Fruit fly (Drosophila melanogaster) whole organism, embryonic: ENCODE data around the gene Kah.

Experiments
- ATbp ChIP-seq: fragments of 200-800 bp; sonication (Bioruptor generic); optimal IDR thresholded peaks from 2 replicates; lab custom pipeline; 2017; ENCODE audit warnings: missing biosample characterization, mild to moderate bottlenecking, missing genetic modification characterization, missing genetic modification reagents
- CG11398 ChIP-seq: fragments of 200-800 bp; sonication (Bioruptor generic); optimal IDR thresholded peaks from 2 replicates; lab custom pipeline; 2016; ENCODE audit warnings: missing biosample characterization, missing genetic modification characterization
- CG11695 ChIP-seq: fragments of 200-800 bp; sonication (Bioruptor generic); IDR thresholded peaks from 3 replicates; pipeline ENCODE4 v1.3.6; 2022; ENCODE audit warnings: missing biosample characterization, missing genetic modification characterization
- CG12659 ChIP-seq: fragments of 200-800 bp; sonication (Bioruptor generic); optimal IDR thresholded peaks from 3 replicates; lab custom pipeline; 2017; ENCODE audit warnings: mild to moderate bottlenecking, missing biosample characterization, missing genetic modification reagents, missing genetic modification characterization
- CG13296 ChIP-seq: fragments of 200-800 bp; sonication (Bioruptor generic); optimal IDR thresholded peaks from 3 replicates; lab custom pipeline; 2018; ENCODE audit warnings: missing biosample characterization, mild to moderate bottlenecking, missing genetic modification characterization
- CG1529 ChIP-seq: fragments of 200-800 bp; sonication (Bioruptor generic); optimal IDR thresholded peaks from 3 replicates; lab custom pipeline; 2018; ENCODE audit warnings: missing biosample characterization, missing genetic modification characterization
- CG1647 ChIP-seq: fragments of 200-800 bp; sonication (Bioruptor generic); optimal IDR thresholded peaks from 3 replicates; lab custom pipeline; 2016; ENCODE audit warnings: missing biosample characterization, missing genetic modification characterization
- CG17385 ChIP-seq: fragments of 200-800 bp; sonication (Bioruptor generic); optimal IDR thresholded peaks from 3 replicates; lab custom pipeline; 2018; ENCODE audit warnings: missing biosample characterization, mild to moderate bottlenecking, missing genetic modification characterization
- CG17612 ChIP-seq: fragments of 200-800 bp; sonication (Bioruptor generic); IDR thresholded peaks from 2 replicates; pipeline ENCODE4 v1.3.6; 2022; ENCODE audit warnings: missing biosample characterization, missing genetic modification characterization
- CG32772 ChIP-seq: fragments of 200-800 bp; sonication (Bioruptor generic); IDR thresholded peaks from 2 replicates; pipeline ENCODE4 v1.3.6; 2022; ENCODE audit warnings: missing biosample characterization, missing genetic modification characterization
- CG33557 ChIP-seq: fragments of 200-800 bp; sonication (Bioruptor generic); optimal IDR thresholded peaks from 2 replicates; lab custom pipeline; 2019; ENCODE audit warnings: missing biosample characterization, mild to moderate bottlenecking, missing genetic modification characterization, moderate library complexity
- CG3726 ChIP-seq: fragments of 200-800 bp; sonication (Bioruptor generic); IDR thresholded peaks from 3 replicates; pipeline ENCODE4, ENCODE4 v1.3.6; 2022; ENCODE audit warnings: missing biosample characterization, missing genetic modification characterization
- CG3995 ChIP-seq: fragments of 200-800 bp; sonication (Bioruptor generic); optimal IDR thresholded peaks from 3 replicates; lab custom pipeline; 2016; ENCODE audit warnings: missing biosample characterization, missing genetic modification characterization
- CG4404 ChIP-seq: fragments of 200-800 bp; sonication (Bioruptor generic); IDR thresholded peaks from 2 replicates; pipeline ENCODE4 v1.3.6; 2022; ENCODE audit warnings: missing biosample characterization, missing genetic modification characterization
- CG4424 ChIP-seq: fragments of 200-800 bp; sonication (Bioruptor generic); optimal IDR thresholded peaks from 3 replicates; lab custom pipeline; 2016; ENCODE audit warnings: missing biosample characterization, missing genetic modification characterization
- CG4854 ChIP-seq: fragments of 200-800 bp; sonication (Bioruptor generic); optimal IDR thresholded peaks from 2 replicates; lab custom pipeline; 2016; ENCODE audit warnings: missing biosample characterization, missing genetic modification characterization, inconsistent platforms
- CG7372 ChIP-seq: fragments of 200-800 bp; sonication (Bioruptor generic); IDR thresholded peaks from 2 replicates; pipeline ENCODE4 v1.3.6; 2022; ENCODE audit warnings: missing biosample characterization, missing genetic modification characterization
- CG7987 ChIP-seq: fragments of 200-800 bp; sonication (Bioruptor generic); optimal IDR thresholded peaks from 2 replicates; lab custom pipeline; 2018; ENCODE audit warnings: missing biosample characterization, mild to moderate bottlenecking, missing genetic modification characterization, moderate library complexity
- CTCF ChIP-seq: fragments of 200-800 bp; sonication (Bioruptor generic); optimal IDR thresholded peaks from 2 replicates; lab custom pipeline; 2017; ENCODE audit warnings: missing biosample characterization, mild to moderate bottlenecking, missing genetic modification characterization, moderate library complexity
- Camta ChIP-seq: fragments of 200-800 bp; sonication (Bioruptor generic); optimal IDR thresholded peaks from 2 replicates; lab custom pipeline; 2016; ENCODE audit warnings: missing biosample characterization, missing genetic modification characterization
- CoRest ChIP-seq: fragments of 200-800 bp; sonication (Bioruptor generic); optimal IDR thresholded peaks from 3 replicates; lab custom pipeline; 2018; ENCODE audit warnings: missing biosample characterization, mild to moderate bottlenecking, missing genetic modification characterization, moderate library complexity
- Dip2 ChIP-seq: fragments of 200-800 bp; sonication (Bioruptor generic); IDR thresholded peaks from 2 replicates; pipeline ENCODE4 v1.3.6; 2022; ENCODE audit warnings: missing biosample characterization, missing genetic modification characterization
- Dp ChIP-seq: fragments of 200-800 bp; sonication (Bioruptor generic); optimal IDR thresholded peaks from 2 replicates; lab custom pipeline; 2018; ENCODE audit warnings: missing biosample characterization, mild to moderate bottlenecking, missing genetic modification characterization, moderate library complexity
- Side ChIP-seq: fragments of 200-800 bp; sonication (Bioruptor generic); optimal IDR thresholded peaks from 2 replicates; lab custom pipeline; 2016; ENCODE audit warnings: missing biosample characterization, missing genetic modification characterization
- Sin3A ChIP-seq: fragments of >200 bp; optimal IDR thresholded peaks from 2 replicates; lab custom pipeline; 2018
- Sry-β ChIP-seq: fragments of 200-800 bp; sonication (Bioruptor generic); optimal IDR thresholded peaks from 2 replicates; lab custom pipeline; 2018; ENCODE audit warnings: missing biosample characterization, mild to moderate bottlenecking, missing genetic modification characterization, moderate library complexity
- Tbp ChIP-seq: fragments of >200 bp; optimal IDR thresholded peaks from 2 replicates; lab custom pipeline; 2018; ENCODE audit warnings: missing biosample characterization, missing genetic modification characterization
- bcd ChIP-seq: fragments of 200-800 bp; sonication (Bioruptor generic); optimal IDR thresholded peaks from 2 replicates; lab custom pipeline; 2017; ENCODE audit warnings: missing biosample characterization, mild to moderate bottlenecking, missing genetic modification characterization
- dmrt99B ChIP-seq: fragments of 200-800 bp; sonication (Bioruptor generic); optimal IDR thresholded peaks from 2 replicates; lab custom pipeline; 2018; ENCODE audit warnings: missing biosample characterization, mild to moderate bottlenecking, missing genetic modification characterization, moderate library complexity
- gem ChIP-seq: fragments of 200-800 bp; sonication (Bioruptor generic); optimal IDR thresholded peaks from 2 replicates; lab custom pipeline; 2019; ENCODE audit warnings: missing biosample characterization, mild to moderate bottlenecking, missing genetic modification characterization, moderate library complexity
- gro ChIP-seq: fragments of 200-800 bp; sonication (Bioruptor generic); optimal IDR thresholded peaks from 2 replicates; lab custom pipeline; 2016; ENCODE audit warnings: missing biosample characterization, missing genetic modification characterization
- gsb-n ChIP-seq: fragments of 200-800 bp; sonication (Bioruptor generic); optimal IDR thresholded peaks from 3 replicates; lab custom pipeline; 2018; ENCODE audit warnings: missing biosample characterization, mild to moderate bottlenecking, missing genetic modification characterization
- gt ChIP-seq: fragments of 200-800 bp; sonication (Bioruptor generic); IDR thresholded peaks from 2 replicates; pipeline ENCODE4 v1.3.6; 2022; ENCODE audit warnings: missing biosample characterization, missing genetic modification characterization
- hbn ChIP-seq: fragments of 200-800 bp; sonication (Bioruptor generic); IDR thresholded peaks from 2 replicates; pipeline ENCODE4 v1.3.6; 2022; ENCODE audit warnings: missing biosample characterization, missing genetic modification characterization; ENCODE audit not compliant: partially characterized antibody
- insv ChIP-seq, 2 experiments: fragments of 200-800 bp; sonication (Bioruptor generic); optimal IDR thresholded peaks; 3 replicates each; lab custom pipeline; 2016 to 2018; ENCODE audit warnings: missing biosample characterization in 2 of 2, missing genetic modification characterization in 2 of 2
- jigr1 ChIP-seq: fragments of 200-800 bp; sonication (Bioruptor generic); IDR thresholded peaks from 3 replicates; pipeline ENCODE4 v1.3.6; 2022; ENCODE audit warnings: missing biosample characterization, missing genetic modification characterization
- kay ChIP-seq: fragments of 200-800 bp; sonication (Bioruptor generic); optimal IDR thresholded peaks from 2 replicates; lab custom pipeline; 2016; ENCODE audit warnings: missing biosample characterization, missing genetic modification characterization
- mam ChIP-seq: fragments of 200-800 bp; sonication (Bioruptor generic); optimal IDR thresholded peaks from 3 replicates; lab custom pipeline; 2016; ENCODE audit warnings: missing biosample characterization, missing genetic modification characterization
- mirr ChIP-seq: fragments of 200-800 bp; sonication (Bioruptor generic); optimal IDR thresholded peaks from 3 replicates; lab custom pipeline; 2018; ENCODE audit warnings: missing biosample characterization, mild to moderate bottlenecking, missing genetic modification characterization
- otp ChIP-seq: fragments of 200-800 bp; sonication (Bioruptor generic); IDR thresholded peaks from 3 replicates; pipeline ENCODE4, ENCODE4 v1.3.6; 2022; ENCODE audit warnings: missing biosample characterization, missing genetic modification characterization
- p53 ChIP-seq: fragments of 200-800 bp; sonication (Bioruptor generic); optimal IDR thresholded peaks from 2 replicates; lab custom pipeline; 2016; ENCODE audit warnings: missing biosample characterization, missing genetic modification characterization
- ranshi ChIP-seq: fragments of 200-800 bp; sonication (Bioruptor generic); IDR thresholded peaks from 2 replicates; pipeline ENCODE4 v1.3.6; 2022; ENCODE audit warnings: missing biosample characterization, missing genetic modification characterization
- repo ChIP-seq: fragments of 200-800 bp; sonication (Bioruptor generic); optimal IDR thresholded peaks from 2 replicates; lab custom pipeline; 2016; ENCODE audit warnings: missing biosample characterization, missing genetic modification characterization
- sr ChIP-seq: fragments of 200-800 bp; sonication (Bioruptor generic); IDR thresholded peaks from 3 replicates; pipeline ENCODE4 v1.3.6; 2022; ENCODE audit warnings: missing biosample characterization, missing genetic modification characterization
- tio ChIP-seq: fragments of 200-800 bp; sonication (Bioruptor generic); optimal IDR thresholded peaks from 2 replicates; lab custom pipeline; 2017; ENCODE audit warnings: missing biosample characterization, missing genetic modification characterization, inconsistent platforms
- tll ChIP-seq, 2 experiments: fragments of 200-800 bp in 1 of 2; fragments of >200 bp in 1 of 2; sonication (Bioruptor generic) in 1 of 2; optimal IDR thresholded peaks; 2 replicates each; lab custom pipeline; 2017 to 2019; ENCODE audit warnings: missing biosample characterization in 2 of 2, missing genetic modification characterization in 2 of 2, mild to moderate bottlenecking in 1 of 2, moderate library complexity in 1 of 2
- vnd ChIP-seq: fragments of 200-800 bp; sonication (Bioruptor generic); IDR thresholded peaks from 3 replicates; pipeline ENCODE4 v1.3.6; 2022; ENCODE audit warnings: missing biosample characterization, missing genetic modification characterization; ENCODE audit not compliant: partially characterized antibody
- vvl ChIP-seq: fragments of 200-800 bp; sonication (Bioruptor generic); IDR thresholded peaks from 2 replicates; pipeline ENCODE4 v1.3.6; 2022; ENCODE audit warnings: missing biosample characterization, missing genetic modification characterization
- wek ChIP-seq: fragments of 200-800 bp; sonication (Bioruptor generic); optimal IDR thresholded peaks from 3 replicates; lab custom pipeline; 2018; ENCODE audit warnings: missing biosample characterization, mild to moderate bottlenecking, missing genetic modification characterization, moderate library complexity
- zen2 ChIP-seq: fragments of 200-800 bp; sonication (Bioruptor generic); IDR thresholded peaks from 3 replicates; pipeline ENCODE4 v1.3.6; 2022; ENCODE audit warnings: missing biosample characterization, missing genetic modification characterization; ENCODE audit not compliant: partially characterized antibody

Gene Kah

dm6 chr3L:627819-628601 is 38.9 kb upstream of the Kah start (continued):
- TF ChIP-seq CG12659 (GFP tag; lab: Kevin White, UChicago) (peak; percentile 19), gem (tag; lab: Kevin White, UChicago) (peak; percentile 54), CG17612 (0 out of 2 replicates have a peak, but pooled peaks have one; percentile 13), sr (peak; percentile 6; the same call in 1 of the 3 replicates), CG4404 (GFP tag; lab: Robert Waterston, UW) (peak; percentile 39; the same call in 1 of the 2 replicates), zen2 (peak; percentile 78; the same call in 2 of the 3 replicates), gro (peak; percentile 76), ATbp (GFP tag; lab: Kevin White, UChicago) (no peak), Sin3A (no peak), gt (GFP tag; lab: Robert Waterston, UW) (no peak), kay (GFP tag; lab: Kevin White, UChicago) (peak; percentile 58), mam (GFP tag; lab: Kevin White, UChicago) (peak; percentile 31), gsb-n (tag; lab: Kevin White, UChicago) (no peak), Camta (GFP tag; lab: Kevin White, UChicago) (no peak), CG4424 (GFP tag; lab: Kevin White, UChicago) (no peak), CG17385 (no peak), wek (GFP tag; lab: Kevin White, UChicago) (no peak), Sry-β (GFP tag; lab: Kevin White, UChicago) (no peak), Dip2 (GFP tag; lab: Robert Waterston, UW) (no peak), Side (GFP tag; lab: Kevin White, UChicago) (peak; percentile 7), CG4854 (GFP tag; lab: Kevin White, UChicago) (no peak), CG32772 (peak; percentile 59), bcd (peak; percentile 19), tll (GFP tag; optimal IDR thresholded peaks at IDR 0.05; lab: Kevin White, UChicago) (no peak), repo (GFP tag; lab: Kevin White, UChicago) (peak; percentile 13), dmrt99B (peak; percentile 39), CTCF (GFP tag; lab: Kevin White, UChicago) (no peak), CG3726 (GFP tag; lab: Robert Waterston, UW) (no peak), CG33557 (no peak), CG7987 (peak; percentile 12), CG3995 (GFP tag; lab: Kevin White, UChicago) (no peak), Tbp (GFP tag; lab: Kevin White, UChicago) (no peak), tio (GFP tag; lab: Kevin White, UChicago) (no peak), vvl (peak; percentile 68), mirr (GFP tag; lab: Kevin White, UChicago) (peak; percentile 97), CG13296 (GFP tag; lab: Kevin White, UChicago) (no peak), otp (GFP tag; lab: Robert Waterston, UW) (peak; percentile 44; the same call in 2 of the 3 replicates), hbn (GFP tag; lab: Robert Waterston, UW) (peak; percentile 20; the same call in 1 of the 2 replicates), ranshi (GFP tag; lab: Robert Waterston, UW) (peak; percentile 60), CG11695 (GFP tag; lab: Robert Waterston, UW) (no peak), CG1647 (GFP tag; lab: Kevin White, UChicago) (peak; percentile 12), Dp (GFP tag; lab: Kevin White, UChicago) (no peak), jigr1 (peak; percentile 9; the same call in 1 of the 3 replicates), CG11398 (no peak), CoRest (tag; lab: Kevin White, UChicago) (peak; percentile 36), p53 (GFP tag; lab: Kevin White, UChicago) (no peak), insv (GFP tag; optimal IDR thresholded peaks at IDR 0.05; lab: Kevin White, UChicago) (no peak), CG7372 (GFP tag; lab: Robert Waterston, UW) (0 out of 2 replicates have a peak, but pooled peaks have one; percentile 29), vnd (GFP tag; lab: Robert Waterston, UW) (no peak), CG1529 (GFP tag; lab: Kevin White, UChicago) (no peak)
